Worm (Caenorhabditis elegans) whole organism, mixed stage, embryonic: ENCODE measurements around the gene acr-9.
A peak's percentile ranks its signal among the peaks of the same experiment; 100 is the strongest.

Source experiments
- M03D4.4 ChIP-seq: sonication (generic microtip); optimal IDR thresholded peaks from 2 replicates; lab custom pipeline; 2017; ENCODE audit warnings: mild to moderate bottlenecking, missing genetic modification characterization, missing compliant biosample characterization
- bed-3 ChIP-seq: fragments of 200-800 bp; sonication (Bioruptor generic); optimal IDR thresholded peaks from 3 replicates; lab custom pipeline; 2018; ENCODE audit warnings: mild to moderate bottlenecking, missing genetic modification characterization, moderate library complexity, missing compliant biosample characterization
- blmp-1 ChIP-seq: fragments of 150-350 bp; optimal IDR thresholded peaks from 2 replicates; lab custom pipeline; 2014; ENCODE audit warnings: missing biosample characterization, missing genetic modification characterization
- ceh-39 ChIP-seq: fragments of 150-350 bp; optimal IDR thresholded peaks from 2 replicates; lab custom pipeline; 2014; ENCODE audit warnings: missing biosample characterization, missing genetic modification characterization
- ceh-83 ChIP-seq: fragments of 200-800 bp; sonication (Bioruptor generic); optimal IDR thresholded peaks from 2 replicates; lab custom pipeline; 2018; ENCODE audit warnings: mild to moderate bottlenecking, missing genetic modification characterization, missing compliant biosample characterization
- ces-1 ChIP-seq: fragments of 150-350 bp; optimal IDR thresholded peaks from 2 replicates; lab custom pipeline; 2014; ENCODE audit warnings: missing biosample characterization, missing genetic modification reagents, missing genetic modification characterization
- cnd-1 ChIP-seq: fragments of 200-800 bp; sonication (Bioruptor generic); optimal IDR thresholded peaks from 2 replicates; lab custom pipeline; 2018; ENCODE audit warnings: mild to moderate bottlenecking, missing genetic modification characterization, missing compliant biosample characterization
- drap-1 ChIP-seq: fragments of 200-800 bp; sonication (Bioruptor generic); optimal IDR thresholded peaks from 3 replicates; lab custom pipeline; 2018; ENCODE audit warnings: mild to moderate bottlenecking, missing genetic modification characterization, missing compliant biosample characterization
- elt-1 ChIP-seq: sonication (generic microtip); optimal IDR thresholded peaks from 2 replicates; lab custom pipeline; 2017; ENCODE audit warnings: missing genetic modification characterization, mild to moderate bottlenecking, missing compliant biosample characterization, antibody characterized with exemption, moderate library complexity, borderline replicate concordance; ENCODE audit not compliant: insufficient read depth
- flh-1 ChIP-seq: fragments of 200-800 bp; sonication (Bioruptor generic); optimal IDR thresholded peaks from 2 replicates; lab custom pipeline; 2018; ENCODE audit warnings: mild to moderate bottlenecking, missing genetic modification characterization, moderate library complexity, missing compliant biosample characterization
- hlh-1 ChIP-seq: fragments of 150-350 bp; optimal IDR thresholded peaks from 2 replicates; lab custom pipeline; 2014; ENCODE audit warnings: missing biosample characterization, missing genetic modification reagents, missing genetic modification characterization
- lin-13 ChIP-seq: fragments of 150-350 bp; optimal IDR thresholded peaks from 2 replicates; lab custom pipeline; 2014; ENCODE audit warnings: missing biosample characterization, missing genetic modification characterization
- lin-32 ChIP-seq: fragments of 200-800 bp; sonication (Bioruptor generic); optimal IDR thresholded peaks from 2 replicates; lab custom pipeline; 2018; ENCODE audit warnings: mild to moderate bottlenecking, missing genetic modification characterization, missing compliant biosample characterization
- mab-5 ChIP-seq: fragments of 150-350 bp; optimal IDR thresholded peaks from 2 replicates; lab custom pipeline; 2014; ENCODE audit warnings: missing biosample characterization, missing genetic modification characterization
- mep-1 ChIP-seq: fragments of 150-350 bp; optimal IDR thresholded peaks from 2 replicates; lab custom pipeline; 2017; ENCODE audit warnings: missing biosample characterization, missing genetic modification reagents, missing genetic modification characterization, inconsistent platforms
- mls-2 ChIP-seq: sonication (generic microtip); optimal IDR thresholded peaks from 2 replicates; lab custom pipeline; 2016; ENCODE audit warnings: mild to moderate bottlenecking, missing genetic modification characterization, moderate library complexity, missing compliant biosample characterization
- nhr-12 ChIP-seq: fragments of 150-350 bp; optimal IDR thresholded peaks from 2 replicates; lab custom pipeline; 2014; ENCODE audit warnings: missing biosample characterization, missing genetic modification characterization
- nhr-237 ChIP-seq: fragments of 150-350 bp; optimal IDR thresholded peaks from 2 replicates; lab custom pipeline; 2014; ENCODE audit warnings: missing biosample characterization, missing genetic modification characterization
- nhr-76 ChIP-seq: sonication (generic microtip); optimal IDR thresholded peaks from 2 replicates; lab custom pipeline; 2017; ENCODE audit warnings: missing biosample characterization, missing genetic modification characterization
- pha-4 ChIP-seq: fragments of 150-350 bp; optimal IDR thresholded peaks from 2 replicates; lab custom pipeline; 2018; ENCODE audit warnings: missing biosample characterization, missing genetic modification reagents, missing genetic modification characterization
- sem-2 ChIP-seq: fragments of 200-800 bp; sonication (Bioruptor generic); optimal IDR thresholded peaks from 2 replicates; lab custom pipeline; 2018; ENCODE audit warnings: mild to moderate bottlenecking, missing genetic modification characterization, missing compliant biosample characterization
- snpc-4 ChIP-seq: fragments of 150-350 bp; optimal IDR thresholded peaks from 2 replicates; lab custom pipeline; 2014; ENCODE audit warnings: missing biosample characterization, missing genetic modification characterization
- sptf-1 ChIP-seq: sonication (generic microtip); optimal IDR thresholded peaks from 2 replicates; lab custom pipeline; 2017; ENCODE audit warnings: mild to moderate bottlenecking, missing genetic modification characterization, moderate library complexity, missing compliant biosample characterization
- tbx-8 ChIP-seq: fragments of 200-800 bp; sonication (Bioruptor generic); optimal IDR thresholded peaks from 2 replicates; lab custom pipeline; 2018; ENCODE audit warnings: mild to moderate bottlenecking, missing genetic modification characterization, moderate library complexity, missing compliant biosample characterization
- unc-120 ChIP-seq: sonication (generic microtip); optimal IDR thresholded peaks from 2 replicates; lab custom pipeline; 2017; ENCODE audit warnings: missing genetic modification characterization, missing compliant biosample characterization; ENCODE audit not compliant: poor library complexity, severe bottlenecking
- unc-39 ChIP-seq: fragments of 150-350 bp; optimal IDR thresholded peaks from 2 replicates; lab custom pipeline; 2014; ENCODE audit warnings: missing biosample characterization, missing genetic modification characterization
- zip-8 ChIP-seq: fragments of 150-350 bp; optimal IDR thresholded peaks from 2 replicates; lab custom pipeline; 2014; ENCODE audit warnings: missing biosample characterization, missing genetic modification characterization
- ztf-11 ChIP-seq: fragments of 150-350 bp; optimal IDR thresholded peaks from 2 replicates; lab custom pipeline; 2014; ENCODE audit warnings: missing biosample characterization, missing genetic modification characterization

The acr-9 gene

DNA sequence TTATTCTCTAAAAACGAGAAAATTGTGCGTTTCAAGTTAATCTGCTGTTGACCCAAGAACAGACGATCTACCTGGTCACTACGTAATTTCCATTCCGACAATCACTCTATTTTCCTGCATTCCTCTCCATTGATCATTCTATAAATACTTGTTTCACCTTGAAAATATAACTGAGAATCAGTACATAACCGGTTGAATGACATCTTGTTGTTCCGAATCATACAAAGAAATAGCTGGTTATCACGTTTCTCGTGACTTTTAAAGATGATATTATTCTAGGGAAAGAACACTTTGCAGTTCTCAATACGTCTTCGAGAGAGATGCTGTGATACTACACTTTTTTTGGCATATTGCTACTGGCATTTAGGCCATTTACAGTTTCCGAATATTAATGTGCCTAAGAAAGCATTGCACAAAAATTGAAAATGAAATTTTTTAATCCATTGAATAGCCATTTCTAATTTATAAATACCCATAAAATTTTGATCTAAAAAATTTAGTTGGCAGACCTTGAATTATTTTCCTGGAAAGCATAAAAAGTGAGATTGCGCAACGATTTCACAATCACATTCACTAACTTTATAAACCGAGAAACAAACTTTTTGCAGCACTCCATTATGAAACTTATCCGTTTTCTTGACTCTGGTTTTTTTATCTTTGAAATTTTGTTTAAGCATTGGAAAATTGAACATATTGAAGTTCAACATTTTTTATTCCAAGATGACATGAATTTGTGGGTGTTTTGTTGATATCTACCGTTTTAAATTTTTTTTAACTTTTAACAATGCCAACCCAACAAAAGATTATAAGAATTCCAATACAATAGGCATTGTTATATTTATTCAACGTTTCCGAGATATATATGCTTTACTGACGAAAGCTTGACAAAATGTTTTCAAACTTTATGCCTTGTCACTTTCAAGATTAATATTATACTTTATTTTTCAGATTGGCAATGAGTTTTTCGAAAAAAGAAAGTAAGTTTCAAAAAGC lies 17.2 kb upstream of the acr-9 start, which contains the start of gene C04A11.5:
C04A11.5 (plus strand) TSS at position 943 of the 993 bp plus-strand sequence.
- no peak for TF ChIP-seq nhr-237 (tag; lab: Kevin White, UChicago)
- peak; percentile 71 for TF ChIP-seq zip-8 (tag; lab: Kevin White, UChicago)
- TF ChIP-seq elt-1 (tag; lab: Kevin White, UChicago) = no peak
- no peak for TF ChIP-seq ceh-39
- TF ChIP-seq M03D4.4 (tag; lab: Kevin White, UChicago) = no peak
- TF ChIP-seq mab-5 = no peak
- TF ChIP-seq tbx-8 (GFP tag; lab: Kevin White, UChicago) = no peak

DNA sequence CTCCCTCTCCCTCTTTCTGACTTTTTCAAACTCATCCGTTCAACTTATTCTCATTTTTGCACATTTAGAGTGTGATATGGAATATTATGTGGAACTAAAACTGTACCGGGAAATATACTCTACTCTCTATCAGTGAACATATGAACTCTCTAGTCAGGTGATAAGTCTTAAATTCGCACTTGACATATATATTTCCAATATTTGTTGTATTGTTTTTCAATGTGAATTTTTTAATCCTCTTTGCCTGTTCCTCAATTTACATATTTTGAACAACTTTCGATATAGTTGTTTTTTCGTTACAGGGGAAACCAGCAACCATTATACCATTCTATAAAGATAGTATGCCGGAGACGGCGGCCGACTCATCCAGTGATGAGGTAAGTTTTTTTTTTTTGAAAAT lies 13.5 kb upstream of the acr-9 start, which contains the start of gene C04A11.1:
C04A11.1 (plus strand) TSS at position 301 of the 400 bp plus-strand sequence.
- no peak for TF ChIP-seq unc-120 (tag; lab: Kevin White, UChicago)
- TF ChIP-seq M03D4.4 (tag; lab: Kevin White, UChicago) = no peak
- TF ChIP-seq mep-1 = no peak
- no peak for TF ChIP-seq tbx-8 (GFP tag; lab: Kevin White, UChicago)
- TF ChIP-seq blmp-1 (tag; lab: Kevin White, UChicago) = no peak
- TF ChIP-seq nhr-12 = no peak
- TF ChIP-seq elt-1 (tag; lab: Kevin White, UChicago) = no peak
- no peak for TF ChIP-seq cnd-1

DNA sequence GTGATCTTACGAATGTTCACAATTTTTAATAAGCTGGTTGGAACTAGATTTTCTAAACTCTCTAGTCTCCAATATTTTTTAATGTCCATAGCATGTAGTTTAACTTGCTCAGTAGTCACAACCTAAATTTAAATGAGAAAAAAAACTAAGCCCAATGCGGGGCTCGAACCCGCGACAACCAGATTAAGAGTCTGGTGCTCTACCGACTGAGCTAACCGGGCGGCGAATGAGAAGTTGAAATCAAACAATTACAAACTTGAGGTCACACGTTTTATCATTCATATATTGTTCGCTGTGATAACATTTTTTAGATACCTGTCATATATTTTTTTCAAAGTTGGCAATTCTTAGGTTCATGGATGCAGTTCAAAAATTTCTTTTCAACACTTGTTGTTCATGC lies 9.1 kb upstream of the acr-9 start:
- TF ChIP-seq nhr-76 (tag; lab: Kevin White, UChicago) = no peak
- TF ChIP-seq unc-39 (tag; lab: Kevin White, UChicago) = no peak
- TF ChIP-seq lin-13 (tag; lab: Kevin White, UChicago) = no peak
- TF ChIP-seq sptf-1 (tag; lab: Kevin White, UChicago) = no peak
- TF ChIP-seq ztf-11 (tag; lab: Kevin White, UChicago) = no peak
- TF ChIP-seq sem-2 (GFP tag; lab: Kevin White, UChicago) = no peak
- TF ChIP-seq lin-32 = no peak
- TF ChIP-seq flh-1 (GFP tag; lab: Kevin White, UChicago) = no peak

DNA sequence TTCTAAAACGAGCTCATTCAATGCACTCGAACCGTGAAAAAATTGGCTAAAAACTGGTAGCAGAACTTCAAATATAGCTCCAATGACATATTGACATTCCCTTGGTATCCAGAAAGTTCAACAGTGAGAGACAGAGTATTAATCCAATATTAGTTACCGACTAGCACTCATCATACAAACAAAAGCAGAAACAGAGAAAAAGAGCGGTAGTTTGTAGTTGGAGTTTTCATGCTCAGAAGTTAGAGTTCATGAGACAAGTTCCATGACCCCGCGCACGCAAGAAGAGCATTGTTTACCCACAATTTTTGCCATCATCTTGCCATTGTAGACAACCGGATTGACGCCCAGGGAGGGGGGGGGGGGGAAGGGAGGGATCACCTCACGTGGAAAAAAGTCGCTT lies 7.6 kb upstream of the acr-9 start:
- TF ChIP-seq sptf-1 (tag; lab: Kevin White, UChicago) (peak; percentile 10), ces-1 (GFP tag; lab: Kevin White, UChicago) (no peak)
- TF ChIP-seq, all 35 proteins: peak for 1

DNA sequence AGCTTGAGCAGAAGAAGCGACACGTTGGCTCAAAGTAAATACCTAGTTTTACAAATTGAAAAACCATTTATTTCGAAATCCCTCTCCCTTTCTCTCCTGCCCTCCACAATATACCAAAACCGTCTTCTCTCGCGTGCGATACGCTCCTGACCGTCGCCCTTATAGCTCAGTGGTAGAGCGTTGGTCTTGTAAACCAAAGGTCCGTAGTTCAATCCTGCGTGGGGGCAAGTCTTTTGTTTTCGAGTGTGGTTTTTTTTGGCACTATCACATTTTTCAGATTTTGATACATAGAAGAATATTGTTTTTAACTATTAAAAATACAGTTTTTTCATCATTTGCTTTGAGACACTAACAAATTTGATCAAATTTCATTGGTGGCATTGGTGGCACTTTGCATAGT lies 6.9 kb upstream of the acr-9 start:
- TF ChIP-seq drap-1 (no peak), M03D4.4 (tag; lab: Kevin White, UChicago) (peak; percentile 52), cnd-1 (peak; percentile 61), tbx-8 (GFP tag; lab: Kevin White, UChicago) (peak; percentile 13), mls-2 (tag; lab: Kevin White, UChicago) (peak; percentile 4), flh-1 (GFP tag; lab: Kevin White, UChicago) (no peak), ceh-39 (no peak), snpc-4 (no peak), sem-2 (GFP tag; lab: Kevin White, UChicago) (peak; percentile 49), lin-32 (peak; percentile 14), ceh-83 (peak; percentile 65), sptf-1 (tag; lab: Kevin White, UChicago) (peak; percentile 74), bed-3 (GFP tag; lab: Kevin White, UChicago) (peak; percentile 22), unc-120 (tag; lab: Kevin White, UChicago) (peak; percentile 4), ztf-11 (tag; lab: Kevin White, UChicago) (no peak)
- TF ChIP-seq, all 35 proteins: peak for 10

DNA sequence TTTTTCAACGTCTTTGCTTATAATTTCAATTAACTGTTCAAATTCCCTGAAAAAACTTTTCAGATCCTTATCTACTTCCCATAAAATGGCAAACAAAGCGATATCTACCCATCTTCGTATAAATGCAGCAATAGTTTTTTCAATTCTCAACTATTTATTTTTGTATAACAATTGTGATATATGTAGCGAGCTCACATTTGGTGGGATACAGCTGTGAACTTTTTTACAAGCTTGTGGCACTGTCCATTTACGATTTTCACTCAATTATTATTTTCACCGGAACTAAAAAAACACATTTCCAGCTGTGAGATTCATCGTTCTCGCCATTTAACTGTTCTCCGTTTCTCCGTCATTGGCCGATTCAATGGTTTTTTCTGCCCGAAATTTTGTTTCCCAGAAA lies 4.1 kb upstream of the acr-9 start, which contains the start of gene C40C9.4:
C40C9.4 (plus strand) TSS at position 301 of the 400 bp plus-strand sequence.
- TF ChIP-seq cnd-1 = no peak
- TF ChIP-seq mls-2 (tag; lab: Kevin White, UChicago) = no peak
- no peak for TF ChIP-seq pha-4 (tag; lab: Kevin White, UChicago)
- TF ChIP-seq hlh-1 (tag; lab: Kevin White, UChicago) = no peak
- no peak for TF ChIP-seq ceh-39
- TF ChIP-seq nhr-12 = no peak
- TF ChIP-seq mab-5 = no peak
- TF ChIP-seq flh-1 (GFP tag; lab: Kevin White, UChicago) = no peak
